Fruit fly (Drosophila melanogaster): Measurements from ENCODE around the gene Ndc1.
A peak's percentile ranks its signal among the peaks of the same experiment; 100 is the strongest.

The Ndc1 gene

dm6 chr3R:23921701-23922501 lies 2.3 kb upstream of the Ndc1 start (continued):
- TF ChIP-seq CG11504 (tag; optimal IDR thresholded peaks at IDR 0.05) (peak; percentile 59), CG11085 (GFP tag; IDR thresholded peaks at IDR 0.05) (no peak), CG43689 (GFP tag; IDR thresholded peaks at IDR 0.05) (no peak), croc (GFP tag; conservative IDR thresholded peaks at IDR 0.05) (no peak), CG32767 (GFP tag; IDR thresholded peaks at IDR 0.05) (peak; percentile 23; the same call in 1 of the 2 replicates), ase (GFP tag; IDR thresholded peaks at IDR 0.05) (0 out of 3 replicates have a peak, but pooled peaks have one; percentile 27), CG2889 (GFP tag; IDR thresholded peaks at IDR 0.05) (0 out of 3 replicates have a peak, but pooled peaks have one; percentile 12), CG6813 (GFP tag; optimal IDR thresholded peaks at IDR 0.05) (no peak), dmrt11E (tag; optimal IDR thresholded peaks at IDR 0.05) (no peak), unc-4 (GFP tag; IDR thresholded peaks at IDR 0.05; ENCODE audit: partially characterized antibody) (no peak), br (optimal IDR thresholded peaks at IDR 0.05) (no peak), Lhr (GFP tag; optimal IDR thresholded peaks at IDR 0.05) (no peak), pho (GFP tag; optimal IDR thresholded peaks at IDR 0.05) (no peak), CG3163 (GFP tag; optimal IDR thresholded peaks at IDR 0.05) (no peak), ap (GFP tag; IDR thresholded peaks at IDR 0.05) (0 out of 2 replicates have a peak, but pooled peaks have one; percentile 40), ewg (GFP tag; optimal IDR thresholded peaks at IDR 0.05) (no peak), CG9727 (GFP tag; optimal IDR thresholded peaks at IDR 0.05) (peak; percentile 28), Mes4 (GFP tag; optimal IDR thresholded peaks at IDR 0.05) (no peak), danr (GFP tag; IDR thresholded peaks at IDR 0.05) (no peak), CG30431 (GFP tag; optimal IDR thresholded peaks at IDR 0.05) (no peak), nerfin-2 (GFP tag; IDR thresholded peaks at IDR 0.05; ENCODE audit: partially characterized antibody) (no peak), ara (GFP tag; IDR thresholded peaks at IDR 0.05) (0 out of 2 replicates have a peak, but pooled peaks have one; percentile 51), Camta (GFP tag; optimal IDR thresholded peaks at IDR 0.05) (no peak), CG7745 (tag; optimal IDR thresholded peaks at IDR 0.05) (no peak), CG34422 (GFP tag; IDR thresholded peaks at IDR 0.05) (peak; percentile 67; the same call in 2 of the 3 replicates), CG11696 (GFP tag; IDR thresholded peaks at IDR 0.05) (no peak), CG14441 (GFP tag; IDR thresholded peaks at IDR 0.05) (peak; percentile 63; the same call in 1 of the 2 replicates), CG33213 (GFP tag; optimal IDR thresholded peaks at IDR 0.05) (no peak), stwl (tag; optimal IDR thresholded peaks at IDR 0.05) (no peak), CG17359 (tag; optimal IDR thresholded peaks at IDR 0.05) (peak; percentile 57), shn (GFP tag; optimal IDR thresholded peaks at IDR 0.05) (peak; percentile 2), scrt (GFP tag; optimal IDR thresholded peaks at IDR 0.05) (no peak), stc (GFP tag; IDR thresholded peaks at IDR 0.05) (peak; percentile 74), CG9437 (GFP tag; optimal IDR thresholded peaks at IDR 0.05) (no peak), CG4617 (GFP tag; optimal IDR thresholded peaks at IDR 0.05; ENCODE audit: borderline replicate concordance) (no peak), sug (tag; optimal IDR thresholded peaks at IDR 0.05) (peak; percentile 46), B-H1 (GFP tag; IDR thresholded peaks at IDR 0.05) (0 out of 3 replicates have a peak, but pooled peaks have one; percentile 37), CG16815 (GFP tag; optimal IDR thresholded peaks at IDR 0.05) (no peak), NfI (GFP tag; optimal IDR thresholded peaks at IDR 0.05) (peak; percentile 65), Fer1 (GFP tag; optimal IDR thresholded peaks at IDR 0.05) (peak; percentile 33), Taf1 (GFP tag; IDR thresholded peaks at IDR 0.05) (peak; percentile 43; the same call in 1 of the 2 replicates), Gug (GFP tag; IDR thresholded peaks at IDR 0.05) (peak; percentile 39; the same call in 2 of the 4 replicates), CG2678 (tag; optimal IDR thresholded peaks at IDR 0.05) (peak; percentile 60), cwo (GFP tag; optimal IDR thresholded peaks at IDR 0.05) (peak; percentile 15), D19B (GFP tag; optimal IDR thresholded peaks at IDR 0.05) (no peak), Rx (GFP tag; IDR thresholded peaks at IDR 0.05) (peak; percentile 56; the same call in 1 of the 2 replicates), TFAM (GFP tag; optimal IDR thresholded peaks at IDR 0.05) (no peak), ATbp (GFP tag; optimal IDR thresholded peaks at IDR 0.05) (peak; percentile 64), CG7839 (tag; optimal IDR thresholded peaks at IDR 0.05) (peak; percentile 60)
